Worm (Caenorhabditis elegans) whole organism, late embryonic: ENCODE measurements around the gene acl-14.
A peak's percentile ranks its signal among the peaks of the same experiment; 100 is the strongest.

ENCODE experiments used
- C38D4.7 ChIP-seq: fragments of 200-800 bp; sonication (Bioruptor generic); optimal IDR thresholded peaks from 2 replicates; lab custom pipeline; 2018; ENCODE audit warnings: mild to moderate bottlenecking, missing genetic modification characterization, moderate library complexity, missing compliant biosample characterization
- K09A11.1 ChIP-seq: sonication (generic microtip); optimal IDR thresholded peaks from 2 replicates; lab custom pipeline; 2017; ENCODE audit warnings: antibody characterized with exemption, mild to moderate bottlenecking, missing genetic modification characterization, missing compliant biosample characterization; ENCODE audit not compliant: insufficient read depth
- ahr-1 ChIP-seq: sonication (generic microtip); optimal IDR thresholded peaks from 2 replicates; lab custom pipeline; 2016; ENCODE audit warnings: missing genetic modification characterization, missing compliant biosample characterization
- ama-1 ChIP-seq: fragments of 150-350 bp; optimal IDR thresholded peaks from 2 replicates; lab custom pipeline; 2014
- ceh-18 ChIP-seq: sonication (generic microtip); optimal IDR thresholded peaks from 2 replicates; lab custom pipeline; 2016; ENCODE audit warnings: missing genetic modification characterization, missing compliant biosample characterization
- ceh-19 ChIP-seq: fragments of 200-800 bp; sonication (Bioruptor generic); optimal IDR thresholded peaks from 2 replicates; lab custom pipeline; 2018; ENCODE audit warnings: mild to moderate bottlenecking, missing genetic modification characterization, missing compliant biosample characterization
- ceh-22 ChIP-seq: sonication (generic microtip); optimal IDR thresholded peaks from 2 replicates; lab custom pipeline; 2017; ENCODE audit warnings: missing biosample characterization, missing genetic modification characterization
- ceh-24 ChIP-seq: sonication (generic microtip); optimal IDR thresholded peaks from 2 replicates; lab custom pipeline; 2016; ENCODE audit warnings: mild to moderate bottlenecking, missing genetic modification characterization, missing compliant biosample characterization
- ceh-30 ChIP-seq: fragments of 150-350 bp; optimal IDR thresholded peaks from 2 replicates; lab custom pipeline; 2014; ENCODE audit warnings: missing biosample characterization, missing genetic modification characterization
- ceh-31 ChIP-seq: sonication (generic microtip); optimal IDR thresholded peaks from 2 replicates; lab custom pipeline; 2016; ENCODE audit warnings: missing genetic modification characterization, missing compliant biosample characterization
- ceh-48 ChIP-seq: sonication (generic microtip); optimal IDR thresholded peaks from 2 replicates; lab custom pipeline; 2016; ENCODE audit warnings: missing genetic modification characterization, inconsistent platforms, missing compliant biosample characterization
- ceh-6 ChIP-seq: fragments of 200-800 bp; sonication (Bioruptor generic); optimal IDR thresholded peaks from 2 replicates; lab custom pipeline; 2018; ENCODE audit warnings: mild to moderate bottlenecking, missing genetic modification characterization, missing compliant biosample characterization
- elt-2 ChIP-seq: sonication (generic microtip); optimal IDR thresholded peaks from 2 replicates; lab custom pipeline; 2016; ENCODE audit warnings: missing genetic modification reagents, missing genetic modification characterization, missing compliant biosample characterization
- ets-4 ChIP-seq: sonication (generic microtip); optimal IDR thresholded peaks from 2 replicates; lab custom pipeline; 2016; ENCODE audit warnings: missing genetic modification characterization, missing compliant biosample characterization
- eyg-1 ChIP-seq: sonication (generic microtip); optimal IDR thresholded peaks from 2 replicates; lab custom pipeline; 2016; ENCODE audit warnings: missing genotype, missing genetic modification characterization, missing compliant biosample characterization
- fkh-10 ChIP-seq: fragments of 150-350 bp; optimal IDR thresholded peaks from 2 replicates; lab custom pipeline; 2014; ENCODE audit warnings: missing biosample characterization, missing genetic modification reagents, missing genetic modification characterization
- hlh-13 ChIP-seq: fragments of 200-800 bp; sonication (Bioruptor generic); optimal IDR thresholded peaks from 2 replicates; lab custom pipeline; 2018; ENCODE audit warnings: mild to moderate bottlenecking, missing genetic modification characterization, missing compliant biosample characterization
- hlh-15 ChIP-seq: sonication (generic microtip); optimal IDR thresholded peaks from 2 replicates; lab custom pipeline; 2016; ENCODE audit warnings: missing genetic modification characterization, missing compliant biosample characterization
- hlh-30 ChIP-seq: sonication (generic microtip); optimal IDR thresholded peaks from 2 replicates; lab custom pipeline; 2017; ENCODE audit warnings: antibody characterized with exemption, missing genetic modification characterization, missing compliant biosample characterization; ENCODE audit not compliant: insufficient read depth
- lim-6 ChIP-seq: sonication (generic microtip); optimal IDR thresholded peaks from 2 replicates; lab custom pipeline; 2016; ENCODE audit warnings: missing genetic modification characterization, missing compliant biosample characterization
- madf-2 ChIP-seq: sonication (generic microtip); optimal IDR thresholded peaks from 2 replicates; lab custom pipeline; 2017; ENCODE audit warnings: missing genetic modification characterization, missing compliant biosample characterization
- nfya-1 ChIP-seq: sonication (generic microtip); optimal IDR thresholded peaks from 2 replicates; lab custom pipeline; 2017; ENCODE audit warnings: missing genetic modification characterization, mild to moderate bottlenecking, missing compliant biosample characterization, antibody characterized with exemption, moderate library complexity
- nhr-232 ChIP-seq: sonication (generic microtip); optimal IDR thresholded peaks from 2 replicates; lab custom pipeline; 2016; ENCODE audit warnings: missing genetic modification characterization, missing compliant biosample characterization
- pag-3 ChIP-seq: sonication (generic microtip); optimal IDR thresholded peaks from 2 replicates; lab custom pipeline; 2016; ENCODE audit warnings: missing compliant biosample characterization, missing genetic modification characterization, borderline replicate concordance
- pha-2 ChIP-seq: sonication (generic microtip); optimal IDR thresholded peaks from 2 replicates; lab custom pipeline; 2017; ENCODE audit warnings: mild to moderate bottlenecking, missing genetic modification characterization, missing compliant biosample characterization
- pha-4 ChIP-seq: fragments of 150-350 bp; optimal IDR thresholded peaks from 2 replicates; lab custom pipeline; 2018; ENCODE audit warnings: missing biosample characterization, missing genetic modification reagents, missing genetic modification characterization
- pros-1 ChIP-seq: fragments of 150-350 bp; optimal IDR thresholded peaks from 2 replicates; lab custom pipeline; 2014; ENCODE audit warnings: missing biosample characterization, missing genetic modification reagents, missing genetic modification characterization
- ref-2 ChIP-seq: sonication (generic microtip); optimal IDR thresholded peaks from 2 replicates; lab custom pipeline; 2016; ENCODE audit warnings: missing genetic modification characterization, missing compliant biosample characterization
- sox-2 ChIP-seq: fragments of 200-800 bp; sonication (Bioruptor generic); IDR thresholded peaks from 2 replicates; pipeline ENCODE4 v1.3.6; 2022; ENCODE audit warnings: missing genetic modification reagents, missing genetic modification characterization, missing compliant biosample characterization
- sox-4 ChIP-seq: sonication (generic microtip); optimal IDR thresholded peaks from 2 replicates; lab custom pipeline; 2017; ENCODE audit warnings: mild to moderate bottlenecking, missing genetic modification characterization, inconsistent platforms, missing compliant biosample characterization
- tbx-2 ChIP-seq: sonication (generic microtip); optimal IDR thresholded peaks from 2 replicates; lab custom pipeline; 2016; ENCODE audit warnings: missing genetic modification characterization, missing compliant biosample characterization
- tbx-7 ChIP-seq: sonication (generic microtip); optimal IDR thresholded peaks from 2 replicates; lab custom pipeline; 2016; ENCODE audit warnings: missing genotype, missing genetic modification characterization, missing compliant biosample characterization
- unc-3 ChIP-seq, 2 experiments: fragments of 200-800 bp in 1 of 2; sonication (Bioruptor generic) in 1 of 2; sonication (generic microtip) in 1 of 2; conservative IDR thresholded peaks in 1 of 2; optimal IDR thresholded peaks in 1 of 2; 2 replicates each; pipeline versions ENCODE4 v1.3.6 to Lab custom; 2016 to 2022; ENCODE audit warnings: missing compliant biosample characterization in 2 of 2, missing genetic modification characterization in 2 of 2, missing genetic modification reagents in 1 of 2
- unc-55 ChIP-seq: sonication (generic microtip); optimal IDR thresholded peaks from 2 replicates; lab custom pipeline; 2017; ENCODE audit warnings: missing biosample characterization, missing genetic modification reagents, missing genetic modification characterization
- zip-5 ChIP-seq: sonication (generic microtip); optimal IDR thresholded peaks from 2 replicates; lab custom pipeline; 2016; ENCODE audit warnings: missing genetic modification characterization, missing compliant biosample characterization
- ztf-16 ChIP-seq: sonication (generic microtip); optimal IDR thresholded peaks from 2 replicates; lab custom pipeline; 2017; ENCODE audit warnings: missing genetic modification characterization, missing compliant biosample characterization

acl-14 gene

DNA sequence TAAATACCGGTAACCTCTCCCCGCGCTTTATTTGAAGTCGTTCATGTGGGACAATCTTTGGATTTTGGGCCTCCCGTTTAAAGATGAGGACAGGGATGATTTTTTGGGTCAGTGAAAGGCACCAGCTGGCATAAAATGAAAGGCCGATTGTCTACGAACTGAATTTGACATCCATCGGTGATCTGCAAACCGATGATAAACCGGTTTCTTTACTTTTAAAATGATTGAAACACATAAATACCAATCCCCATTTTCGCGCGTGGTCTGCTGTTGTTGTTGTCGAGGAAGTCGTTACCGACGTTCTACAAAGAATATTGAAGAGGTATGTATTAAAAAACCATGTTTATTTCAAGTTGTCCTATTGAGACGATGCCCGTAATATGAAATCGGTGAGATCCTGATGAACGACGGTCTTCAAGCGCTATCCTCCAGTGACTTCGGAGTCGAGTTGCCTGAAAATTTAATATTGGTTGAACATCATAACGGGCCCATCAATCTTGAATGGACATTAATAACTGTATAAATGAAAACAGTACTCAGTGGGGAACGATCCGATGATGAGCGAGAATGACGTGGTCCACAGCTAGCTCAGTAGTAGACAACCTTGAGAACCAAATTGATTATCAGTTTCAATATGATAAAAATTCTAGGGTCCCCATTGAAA is 9.7 kb upstream of the acl-14 start:
- TF ChIP-seq ztf-16 (no peak), sox-4 (tag; lab: Kevin White, UChicago) (no peak), pha-2 (no peak), ahr-1 (tag; lab: Kevin White, UChicago) (no peak), ama-1 (lab: Kevin White, UChicago) (no peak), sox-2 (GFP tag; lab: Robert Waterston, UW) (no peak), elt-2 (tag; lab: Kevin White, UChicago) (no peak), ceh-31 (no peak), pag-3 (tag; lab: Kevin White, UChicago) (no peak), unc-55 (GFP tag; lab: Kevin White, UChicago) (no peak), eyg-1 (no peak), lim-6 (tag; lab: Kevin White, UChicago) (no peak), zip-5 (tag; lab: Kevin White, UChicago) (no peak), nhr-232 (tag; lab: Kevin White, UChicago) (no peak)

DNA sequence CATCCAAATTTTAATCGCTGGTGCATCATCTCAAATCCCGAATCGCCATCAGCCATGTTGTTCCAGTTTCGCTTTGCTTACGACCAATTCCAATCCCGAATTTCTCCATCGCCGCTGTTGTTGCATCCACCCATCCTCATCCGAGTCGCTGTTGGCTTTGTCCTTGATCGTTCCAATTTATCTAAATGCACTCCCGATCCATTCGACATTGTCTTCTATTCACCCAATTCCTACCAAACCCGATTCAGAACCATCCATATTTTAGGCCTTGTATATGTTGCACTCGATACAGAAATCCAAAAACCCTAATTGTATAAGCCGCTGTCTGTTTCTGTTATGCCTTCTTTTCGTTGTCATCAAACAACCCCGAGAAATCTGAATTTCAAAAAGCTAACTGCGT is 6.9 kb upstream of the acl-14 start:
- TF ChIP-seq ceh-31 (no peak), ceh-24 (tag; lab: Kevin White, UChicago) (no peak), pha-4 (tag; lab: Kevin White, UChicago) (no peak), zip-5 (tag; lab: Kevin White, UChicago) (no peak), unc-3 (GFP tag; conservative IDR thresholded peaks at IDR 0.05; lab: Robert Waterston, UW) (0 out of 2 replicates have a peak, but pooled peaks have one; percentile 28), unc-3 (tag; optimal IDR thresholded peaks at IDR 0.05; lab: Kevin White, UChicago) (no peak), pros-1 (tag; lab: Kevin White, UChicago) (no peak), fkh-10 (no peak), ets-4 (no peak), madf-2 (no peak), ref-2 (tag; lab: Kevin White, UChicago) (no peak), hlh-13 (no peak), ama-1 (lab: Kevin White, UChicago) (peak; percentile 32), C38D4.7 (GFP tag; lab: Kevin White, UChicago) (no peak), nfya-1 (tag; lab: Kevin White, UChicago) (no peak)

DNA sequence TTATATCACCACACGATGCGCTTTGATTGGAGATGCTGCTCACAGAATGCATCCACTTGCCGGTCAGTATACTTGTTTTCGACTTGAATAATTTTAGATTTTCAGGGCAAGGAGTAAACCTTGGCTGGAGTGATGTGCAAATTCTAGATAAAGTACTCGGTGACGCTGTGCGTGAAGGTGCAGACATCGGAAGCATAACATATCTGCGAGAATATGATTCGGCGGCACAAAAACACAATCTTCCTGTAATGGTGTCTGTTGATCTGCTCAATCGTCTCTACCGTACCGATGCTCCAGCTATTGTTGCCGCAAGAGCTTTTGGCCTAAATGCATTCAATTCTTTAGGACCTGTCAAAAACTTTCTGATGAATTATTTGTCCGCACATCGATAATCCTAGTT is 5.0 kb upstream of the acl-14 start:
- TF ChIP-seq ama-1 (lab: Kevin White, UChicago) (peak; percentile 83), ceh-30 (tag; lab: Kevin White, UChicago) (no peak)

DNA sequence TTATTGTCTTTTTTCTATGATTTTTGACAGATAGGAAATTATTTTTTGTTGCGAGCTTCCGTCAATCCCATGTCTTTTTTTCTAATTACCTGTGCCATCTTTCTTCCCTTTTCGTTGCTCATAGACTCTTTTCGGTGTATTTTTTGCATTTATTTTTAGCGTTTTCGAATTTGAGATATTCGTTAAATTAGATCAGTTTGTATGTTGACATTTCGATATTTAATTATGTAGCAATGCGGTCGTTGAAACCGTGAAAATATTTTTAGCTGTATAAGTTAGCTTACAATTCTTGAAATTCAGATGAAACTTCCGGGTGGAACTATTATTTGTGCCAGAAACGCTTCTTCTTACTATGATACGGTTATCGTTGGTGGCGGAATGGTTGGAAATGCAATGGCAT is 3.0 kb upstream of the acl-14 start, which contains the start of gene coq-6:
Gene coq-6, plus strand, starts transcription at position 301 of the 400 bp plus-strand sequence.
- no peak for TF ChIP-seq elt-2 (tag; lab: Kevin White, UChicago)
- no peak for TF ChIP-seq hlh-15 (tag; lab: Kevin White, UChicago)

DNA sequence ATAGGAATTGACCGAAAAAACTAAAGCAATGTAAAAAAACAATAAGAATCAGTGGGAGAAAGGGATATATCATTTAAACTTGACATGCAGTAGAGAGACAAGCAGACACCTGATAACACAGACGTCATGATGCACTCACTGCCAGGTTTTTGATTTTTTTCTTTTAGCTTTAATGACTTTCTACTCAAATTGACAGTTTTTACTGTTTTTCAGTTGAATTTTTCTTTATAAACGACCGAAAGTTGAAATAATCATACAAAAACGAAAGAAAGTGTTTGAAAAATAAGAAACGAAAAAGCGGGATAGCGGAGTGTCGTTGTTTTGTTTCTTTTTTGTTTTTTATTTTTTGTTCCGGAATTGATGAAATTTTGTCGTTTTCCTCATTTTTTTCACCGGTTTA is 785 bp upstream of the acl-14 start, which contains the start of gene ucp-4:
Gene ucp-4, plus strand, starts transcription at position 83 of the 400 bp plus-strand sequence.
- no peak for TF ChIP-seq K09A11.1
- TF ChIP-seq ceh-18 (tag; lab: Kevin White, UChicago): no peak
- no peak for TF ChIP-seq tbx-7 (tag; lab: Kevin White, UChicago)
- TF ChIP-seq pha-4 (tag; lab: Kevin White, UChicago): no peak
- TF ChIP-seq ceh-6: no peak
- TF ChIP-seq tbx-2: no peak
- TF ChIP-seq hlh-30: no peak
- TF ChIP-seq ztf-16: no peak
- no peak for TF ChIP-seq eyg-1
- TF ChIP-seq madf-2: no peak
- TF ChIP-seq unc-3 (GFP tag; conservative IDR thresholded peaks at IDR 0.05; lab: Robert Waterston, UW): no peak
- no peak for TF ChIP-seq unc-3 (tag; optimal IDR thresholded peaks at IDR 0.05; lab: Kevin White, UChicago)
- TF ChIP-seq ahr-1 (tag; lab: Kevin White, UChicago): no peak
- TF ChIP-seq sox-2 (GFP tag; lab: Robert Waterston, UW): no peak
- TF ChIP-seq ceh-22 (tag; lab: Kevin White, UChicago): no peak
- TF ChIP-seq zip-5 (tag; lab: Kevin White, UChicago): no peak
- TF ChIP-seq ceh-19: no peak
- no peak for TF ChIP-seq ceh-48
